Fruit fly (Drosophila melanogaster) whole organism, embryonic: ENCODE measurements around the gene Hmr.

Experiments used
- ATbp ChIP-seq: fragments of 200-800 bp; sonication (Bioruptor generic); optimal IDR thresholded peaks from 2 replicates; lab custom pipeline; 2017; ENCODE audit warnings: missing biosample characterization, mild to moderate bottlenecking, missing genetic modification characterization, missing genetic modification reagents
- Adf1 ChIP-seq: fragments of 200-800 bp; sonication (Bioruptor generic); IDR thresholded peaks from 2 replicates; pipeline ENCODE4 v1.3.6; 2022; ENCODE audit warnings: missing biosample characterization, missing genetic modification characterization
- Atf3 ChIP-seq: fragments of 200-800 bp; sonication (Bioruptor generic); optimal IDR thresholded peaks from 3 replicates; lab custom pipeline; 2016; ENCODE audit warnings: missing biosample characterization, missing genetic modification characterization
- Awh ChIP-seq: fragments of 200-800 bp; sonication (Bioruptor generic); IDR thresholded peaks from 2 replicates; pipeline ENCODE4, ENCODE4 v1.3.6; 2022; ENCODE audit warnings: missing biosample characterization, missing genetic modification characterization
- B-H2 ChIP-seq: fragments of 200-800 bp; sonication (Bioruptor generic); optimal IDR thresholded peaks from 2 replicates; lab custom pipeline; 2018; ENCODE audit warnings: missing biosample characterization, mild to moderate bottlenecking, missing genetic modification characterization
- BtbVII ChIP-seq: fragments of 200-800 bp; sonication (Bioruptor generic); optimal IDR thresholded peaks from 3 replicates; lab custom pipeline; 2017; ENCODE audit warnings: missing biosample characterization, mild to moderate bottlenecking, missing genetic modification characterization
- C15 ChIP-seq: fragments of 200-800 bp; sonication (Bioruptor generic); IDR thresholded peaks from 3 replicates; pipeline ENCODE4 v1.3.6; 2022; ENCODE audit warnings: missing biosample characterization, missing genetic modification characterization
- CG12744 ChIP-seq: fragments of 200-800 bp; sonication (Bioruptor generic); optimal IDR thresholded peaks from 2 replicates; lab custom pipeline; 2016; ENCODE audit warnings: missing biosample characterization, missing genetic modification characterization
- CG15601 ChIP-seq: fragments of 200-800 bp; sonication (Bioruptor generic); optimal IDR thresholded peaks from 3 replicates; lab custom pipeline; 2019; ENCODE audit warnings: missing biosample characterization, mild to moderate bottlenecking, missing genetic modification characterization, moderate library complexity
- CG17568 ChIP-seq: fragments of 200-800 bp; sonication (Bioruptor generic); optimal IDR thresholded peaks from 2 replicates; lab custom pipeline; 2018; ENCODE audit warnings: missing biosample characterization, mild to moderate bottlenecking, missing genetic modification characterization, moderate library complexity
- CG17829 ChIP-seq: fragments of 200-800 bp; optimal IDR thresholded peaks from 2 replicates; lab custom pipeline; 2019; ENCODE audit warnings: missing biosample characterization, mild to moderate bottlenecking, missing genetic modification characterization, moderate library complexity
- CG2202 ChIP-seq: fragments of 200-800 bp; sonication (Bioruptor generic); optimal IDR thresholded peaks from 2 replicates; lab custom pipeline; 2018; ENCODE audit warnings: missing biosample characterization, mild to moderate bottlenecking, missing genetic modification characterization
- CG3281 ChIP-seq: fragments of 200-800 bp; sonication (Bioruptor generic); optimal IDR thresholded peaks from 3 replicates; lab custom pipeline; 2017; ENCODE audit warnings: missing biosample characterization, mild to moderate bottlenecking, missing genetic modification characterization
- CG4617 ChIP-seq: fragments of 200-800 bp; sonication (Bioruptor generic); optimal IDR thresholded peaks from 3 replicates; lab custom pipeline; 2016; ENCODE audit warnings: missing biosample characterization, missing genetic modification characterization, borderline replicate concordance
- CG7357 ChIP-seq: fragments of 200-800 bp; sonication (Bioruptor generic); IDR thresholded peaks from 3 replicates; pipeline ENCODE4 v1.3.6; 2022; ENCODE audit warnings: missing biosample characterization, missing genetic modification characterization
- Dfd ChIP-seq, 2 experiments: fragments of >200 bp; optimal IDR thresholded peaks; 2 replicates each; lab custom pipeline; 2017; ENCODE audit warnings: missing biosample characterization in 2 of 2, missing genetic modification characterization in 2 of 2
- Dip2 ChIP-seq: fragments of 200-800 bp; sonication (Bioruptor generic); IDR thresholded peaks from 2 replicates; pipeline ENCODE4 v1.3.6; 2022; ENCODE audit warnings: missing biosample characterization, missing genetic modification characterization
- Dip3 ChIP-seq: fragments of 200-800 bp; sonication (Bioruptor generic); optimal IDR thresholded peaks from 3 replicates; lab custom pipeline; 2016; ENCODE audit warnings: missing biosample characterization, missing genetic modification characterization
- Eip74EF ChIP-seq, 2 experiments: fragments of 200-800 bp in 1 of 2; fragments of >200 bp in 1 of 2; sonication (Bioruptor generic) in 1 of 2; optimal IDR thresholded peaks; 2 replicates each; lab custom pipeline; 2017 to 2019; ENCODE audit warnings: missing biosample characterization in 2 of 2, missing genetic modification characterization in 2 of 2, mild to moderate bottlenecking in 1 of 2, moderate library complexity in 1 of 2
- GATAe ChIP-seq: fragments of 200-800 bp; sonication (Bioruptor generic); conservative IDR thresholded peaks from 2 replicates; pipeline ENCODE4 v1.3.6; 2022; ENCODE audit warnings: missing biosample characterization, missing genetic modification characterization
- Gsc ChIP-seq: fragments of 200-800 bp; sonication (Bioruptor generic); IDR thresholded peaks from 2 replicates; pipeline ENCODE4 v1.3.6; 2022; ENCODE audit warnings: missing biosample characterization, missing genetic modification characterization
- HLHmδ ChIP-seq: fragments of 200-800 bp; sonication (Bioruptor generic); optimal IDR thresholded peaks from 2 replicates; lab custom pipeline; 2018; ENCODE audit warnings: missing biosample characterization, mild to moderate bottlenecking, missing genetic modification characterization, moderate library complexity
- Hr51 ChIP-seq, 2 experiments: fragments of 200-800 bp; sonication (Bioruptor generic); optimal IDR thresholded peaks; 2 replicates in 1 of 2; 3 replicates in 1 of 2; lab custom pipeline; 2016 to 2018; ENCODE audit warnings: missing biosample characterization in 2 of 2, missing genetic modification characterization in 2 of 2, mild to moderate bottlenecking in 1 of 2, moderate library complexity in 1 of 2
- Hsf ChIP-seq: fragments of 200-800 bp; sonication (Bioruptor generic); optimal IDR thresholded peaks from 3 replicates; lab custom pipeline; 2016; ENCODE audit warnings: missing biosample characterization, missing genetic modification characterization
- Optix ChIP-seq: fragments of 200-800 bp; sonication (Bioruptor generic); IDR thresholded peaks from 3 replicates; pipeline ENCODE4 v1.3.6; 2022; ENCODE audit warnings: missing biosample characterization, missing genetic modification characterization
- Side ChIP-seq: fragments of 200-800 bp; sonication (Bioruptor generic); optimal IDR thresholded peaks from 2 replicates; lab custom pipeline; 2016; ENCODE audit warnings: missing biosample characterization, missing genetic modification characterization
- Sox100B ChIP-seq: fragments of 200-800 bp; sonication (Bioruptor generic); optimal IDR thresholded peaks from 3 replicates; lab custom pipeline; 2018; ENCODE audit warnings: missing biosample characterization, mild to moderate bottlenecking, missing genetic modification characterization
- Sox102F ChIP-seq: fragments of 200-800 bp; sonication (Bioruptor generic); optimal IDR thresholded peaks from 2 replicates; lab custom pipeline; 2018; ENCODE audit warnings: missing biosample characterization, mild to moderate bottlenecking, missing genetic modification characterization, moderate library complexity
- Trl ChIP-seq, 3 experiments: fragments of >200 bp in 2 of 3; fragments of 200-800 bp in 1 of 3; sonication (Bioruptor generic) in 1 of 3; optimal IDR thresholded peaks; 2 replicates in 1 of 3; 3 replicates in 2 of 3; lab custom pipeline; 2016 to 2017; ENCODE audit warnings: missing biosample characterization in 1 of 3, missing genetic modification characterization in 1 of 3
- ac ChIP-seq: fragments of 200-800 bp; sonication (Bioruptor generic); optimal IDR thresholded peaks from 3 replicates; lab custom pipeline; 2017; ENCODE audit warnings: missing biosample characterization, mild to moderate bottlenecking, missing genetic modification characterization
- bcd ChIP-seq: fragments of 200-800 bp; sonication (Bioruptor generic); optimal IDR thresholded peaks from 2 replicates; lab custom pipeline; 2017; ENCODE audit warnings: missing biosample characterization, mild to moderate bottlenecking, missing genetic modification characterization
- chif ChIP-seq, 2 experiments: fragments of 200-800 bp; sonication (Bioruptor generic); optimal IDR thresholded peaks; 3 replicates each; lab custom pipeline; 2016; ENCODE audit warnings: missing biosample characterization in 2 of 2, missing genetic modification characterization in 2 of 2
- dan ChIP-seq: fragments of 200-800 bp; sonication (Bioruptor generic); IDR thresholded peaks from 2 replicates; pipeline ENCODE4 v1.3.6; 2022; ENCODE audit warnings: missing biosample characterization, missing genetic modification characterization
- fd102C ChIP-seq: fragments of 200-800 bp; sonication (Bioruptor generic); optimal IDR thresholded peaks from 2 replicates; lab custom pipeline; 2018; ENCODE audit warnings: missing biosample characterization, mild to moderate bottlenecking, missing genetic modification characterization, moderate library complexity
- hkb ChIP-seq, 2 experiments: fragments of 200-800 bp in 1 of 2; fragments of >200 bp in 1 of 2; sonication (Bioruptor generic) in 1 of 2; IDR thresholded peaks in 1 of 2; optimal IDR thresholded peaks in 1 of 2; 2 replicates each; pipeline versions ENCODE4 v1.3.6 to Lab custom; 2017 to 2022; ENCODE audit warnings: missing biosample characterization in 1 of 2, missing genetic modification characterization in 1 of 2
- insv ChIP-seq, 2 experiments: fragments of 200-800 bp; sonication (Bioruptor generic); optimal IDR thresholded peaks; 3 replicates each; lab custom pipeline; 2016 to 2018; ENCODE audit warnings: missing biosample characterization in 2 of 2, missing genetic modification characterization in 2 of 2
- nau ChIP-seq: fragments of 200-800 bp; sonication (Bioruptor generic); optimal IDR thresholded peaks from 3 replicates; lab custom pipeline; 2017; ENCODE audit warnings: missing biosample characterization, mild to moderate bottlenecking, missing genetic modification characterization, missing genetic modification reagents
- nerfin-2 ChIP-seq: fragments of 200-800 bp; sonication (Bioruptor generic); IDR thresholded peaks from 2 replicates; pipeline ENCODE4 v1.3.6; 2022; ENCODE audit warnings: missing biosample characterization, missing genetic modification characterization; ENCODE audit not compliant: partially characterized antibody
- onecut ChIP-seq: fragments of 200-800 bp; sonication (Bioruptor generic); IDR thresholded peaks from 2 replicates; pipeline ENCODE4 v1.3.6; 2022; ENCODE audit warnings: missing biosample characterization, missing genetic modification characterization
- org-1 ChIP-seq: fragments of 200-800 bp; sonication (Bioruptor generic); optimal IDR thresholded peaks from 2 replicates; lab custom pipeline; 2017; ENCODE audit warnings: missing biosample characterization, missing genetic modification characterization
- pho ChIP-seq: fragments of 200-800 bp; sonication (Bioruptor generic); optimal IDR thresholded peaks from 2 replicates; lab custom pipeline; 2016; ENCODE audit warnings: missing biosample characterization, missing genetic modification characterization
- pros ChIP-seq: fragments of 200-800 bp; sonication (Bioruptor generic); optimal IDR thresholded peaks from 3 replicates; lab custom pipeline; 2019; ENCODE audit warnings: missing biosample characterization, mild to moderate bottlenecking, missing genetic modification characterization, moderate library complexity
- repo ChIP-seq: fragments of 200-800 bp; sonication (Bioruptor generic); optimal IDR thresholded peaks from 2 replicates; lab custom pipeline; 2016; ENCODE audit warnings: missing biosample characterization, missing genetic modification characterization
- sc ChIP-seq, 3 experiments: fragments of >200 bp in 2 of 3; fragments of 200-800 bp in 1 of 3; sonication (Bioruptor generic) in 1 of 3; optimal IDR thresholded peaks; 2 replicates in 2 of 3; 3 replicates in 1 of 3; lab custom pipeline; 2017; ENCODE audit warnings: mild to moderate bottlenecking in 1 of 3, missing biosample characterization in 1 of 3, missing genetic modification characterization in 1 of 3, missing genetic modification reagents in 1 of 3
- sima ChIP-seq: fragments of 200-800 bp; sonication (Bioruptor generic); optimal IDR thresholded peaks from 2 replicates; lab custom pipeline; 2016; ENCODE audit warnings: missing biosample characterization, missing genetic modification characterization
- sr ChIP-seq: fragments of 200-800 bp; sonication (Bioruptor generic); IDR thresholded peaks from 3 replicates; pipeline ENCODE4 v1.3.6; 2022; ENCODE audit warnings: missing biosample characterization, missing genetic modification characterization
- trh ChIP-seq: fragments of 200-800 bp; sonication (Bioruptor generic); optimal IDR thresholded peaks from 2 replicates; lab custom pipeline; 2016; ENCODE audit warnings: missing biosample characterization, missing genetic modification characterization
- ttk ChIP-seq: fragments of 200-800 bp; sonication (Bioruptor generic); IDR thresholded peaks from 2 replicates; pipeline ENCODE4 v2.1.2; 2022; ENCODE audit warnings: missing biosample characterization, missing genetic modification characterization
- wek ChIP-seq: fragments of 200-800 bp; sonication (Bioruptor generic); optimal IDR thresholded peaks from 3 replicates; lab custom pipeline; 2018; ENCODE audit warnings: missing biosample characterization, mild to moderate bottlenecking, missing genetic modification characterization, moderate library complexity

Hmr gene

dm6 chrX:10582064-10582463 is 13.6 kb downstream of the Hmr start (continued):
- TF ChIP-seq Trl (optimal IDR thresholded peaks at IDR 0.05; lab: Kevin White, UChicago) (no peak), Trl (GFP tag; optimal IDR thresholded peaks at IDR 0.05; lab: Kevin White, UChicago) (peak; percentile 60), Eip74EF (GFP tag; optimal IDR thresholded peaks at IDR 0.05; lab: Kevin White, UChicago) (no peak), GATAe (GFP tag; lab: Robert Waterston, UW) (no peak), BtbVII (GFP tag; lab: Kevin White, UChicago) (no peak), Dfd (GFP tag; optimal IDR thresholded peaks at IDR 0.05; lab: Kevin White, UChicago) (no peak), CG7357 (no peak), nerfin-2 (GFP tag; lab: Robert Waterston, UW) (no peak), Hsf (GFP tag; lab: Kevin White, UChicago) (no peak), sc (optimal IDR thresholded peaks at IDR 0.05; lab: Kevin White, UChicago) (no peak), sc (GFP tag; optimal IDR thresholded peaks at IDR 0.05; lab: Kevin White, UChicago) (peak; percentile 41), sima (GFP tag; lab: Kevin White, UChicago) (no peak), onecut (GFP tag; lab: Robert Waterston, UW) (peak; percentile 57; the same call in 1 of the 2 replicates), pho (GFP tag; lab: Kevin White, UChicago) (no peak), Sox102F (GFP tag; lab: Kevin White, UChicago) (peak; percentile 13), CG12744 (GFP tag; lab: Kevin White, UChicago) (peak; percentile 12), ttk (GFP tag; lab: Robert Waterston, UW) (no peak), Optix (GFP tag; lab: Robert Waterston, UW) (no peak), CG17829 (tag; lab: Kevin White, UChicago) (no peak), hkb (optimal IDR thresholded peaks at IDR 0.05; lab: Kevin White, UChicago) (no peak), hkb (GFP tag; IDR thresholded peaks at IDR 0.05; lab: Robert Waterston, UW) (peak; percentile 24; the same call in 1 of the 2 replicates), trh (GFP tag; lab: Kevin White, UChicago) (no peak), Adf1 (GFP tag; lab: Robert Waterston, UW) (no peak), Side (GFP tag; lab: Kevin White, UChicago) (peak; percentile 3), CG3281 (GFP tag; lab: Kevin White, UChicago) (peak; percentile 33), Sox100B (GFP tag; lab: Kevin White, UChicago) (peak; percentile 25), fd102C (peak; percentile 84), bcd (GFP tag; lab: Kevin White, UChicago) (peak; percentile 24), org-1 (GFP tag; lab: Kevin White, UChicago) (peak; percentile 41), C15 (GFP tag; lab: Robert Waterston, UW) (no peak), chif (GFP tag; optimal IDR thresholded peaks at IDR 0.05; lab: Kevin White, UChicago) (peak in 1 of 2 experiments; percentile 21), Gsc (no peak), pros (GFP tag; lab: Kevin White, UChicago) (no peak), CG2202 (peak; percentile 74), B-H2 (GFP tag; lab: Kevin White, UChicago) (no peak), Dip3 (GFP tag; lab: Kevin White, UChicago) (no peak), CG15601 (tag; lab: Kevin White, UChicago) (peak; percentile 46), repo (GFP tag; lab: Kevin White, UChicago) (no peak), nau (peak; percentile 23), sr (GFP tag; lab: Robert Waterston, UW) (no peak), ATbp (peak; percentile 81), Atf3 (GFP tag; lab: Kevin White, UChicago) (no peak), insv (GFP tag; optimal IDR thresholded peaks at IDR 0.05; lab: Kevin White, UChicago) (no peak), Awh (GFP tag; lab: Robert Waterston, UW) (no peak), CG4617 (GFP tag; lab: Kevin White, UChicago) (no peak), wek (GFP tag; lab: Kevin White, UChicago) (peak; percentile 78), ac (GFP tag; lab: Kevin White, UChicago) (peak; percentile 82), CG17568 (GFP tag; lab: Kevin White, UChicago) (peak; percentile 65), Dip2 (no peak), HLHmδ (GFP tag; lab: Kevin White, UChicago) (no peak), Hr51 (GFP tag; optimal IDR thresholded peaks at IDR 0.05; lab: Kevin White, UChicago) (no peak), dan (no peak)
